Worm (Caenorhabditis elegans): Measurements from ENCODE around the gene neg-1.

Gene neg-1

DNA sequence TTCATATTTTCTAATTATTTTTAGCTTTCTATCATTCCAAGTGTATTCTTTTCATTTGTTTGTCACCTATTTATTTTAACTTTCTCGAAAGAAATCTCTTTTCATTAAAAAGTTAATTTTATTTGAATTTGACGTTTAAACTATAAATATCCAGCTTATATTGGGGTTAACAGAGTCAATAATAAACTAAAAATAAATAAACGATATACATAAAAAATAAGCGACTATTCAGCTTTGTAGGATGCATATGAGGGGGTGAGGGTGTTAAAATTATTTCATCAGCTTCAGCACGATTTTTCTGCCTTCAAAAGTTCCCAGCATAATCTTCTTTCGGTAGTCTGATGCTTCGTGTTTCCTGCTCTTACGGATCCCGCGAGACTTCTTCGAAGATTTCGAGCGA lies 1.0 kb downstream of the neg-1 start (continued):
- TF ChIP-seq repo-1 (tag; optimal IDR thresholded peaks at IDR 0.05) = no peak
- TF ChIP-seq snpc-1.3 (tag; optimal IDR thresholded peaks at IDR 0.05; ENCODE audit: insufficient read depth) = peak; percentile 51
- TF ChIP-seq ceh-79 (tag; optimal IDR thresholded peaks at IDR 0.05) = no peak
- TF ChIP-seq F49E8.2 (tag; optimal IDR thresholded peaks at IDR 0.05; ENCODE audit: insufficient read depth) = peak; percentile 23
- no peak for TF ChIP-seq tlf-1 (GFP tag; optimal IDR thresholded peaks at IDR 0.05)
- TF ChIP-seq ama-1 (optimal IDR thresholded peaks at IDR 0.05) = no peak
- TF ChIP-seq ama-1 (GFP tag; optimal IDR thresholded peaks at IDR 0.05) = peak; percentile 15 to 52
- TF ChIP-seq hrde-1 (tag; optimal IDR thresholded peaks at IDR 0.05; ENCODE audit: borderline replicate concordance) = peak; percentile 15
- TF ChIP-seq F23B12.7 (tag; optimal IDR thresholded peaks at IDR 0.05; ENCODE audit: insufficient read depth) = no peak
- 0 out of 2 replicates have a peak, but pooled peaks have one; percentile 28 for TF ChIP-seq D2030.7 (GFP tag; IDR thresholded peaks at IDR 0.05)
- TF ChIP-seq snpc-3.4 (tag; optimal IDR thresholded peaks at IDR 0.05) = peak; percentile 44
- TF ChIP-seq madf-10 (tag; optimal IDR thresholded peaks at IDR 0.05) = no peak
- no peak for TF ChIP-seq unc-62 (GFP tag; optimal IDR thresholded peaks at IDR 0.05)
- no peak for TF ChIP-seq F37B4.10 (GFP tag; IDR thresholded peaks at IDR 0.05)
- TF ChIP-seq madf-8 (GFP tag; conservative IDR thresholded peaks at IDR 0.05) = 0 out of 2 replicates have a peak, but pooled peaks have one; percentile 14
- peak; percentile 76; the same call in 1 of the 2 replicates for TF ChIP-seq Y79H2A.3 (GFP tag; conservative IDR thresholded peaks at IDR 0.05)
- no peak for TF ChIP-seq lin-54 (GFP tag; optimal IDR thresholded peaks at IDR 0.05)
- no peak for TF ChIP-seq rpc-1 (optimal IDR thresholded peaks at IDR 0.05)
- no peak for TF ChIP-seq rpc-1 (tag; optimal IDR thresholded peaks at IDR 0.05)

DNA sequence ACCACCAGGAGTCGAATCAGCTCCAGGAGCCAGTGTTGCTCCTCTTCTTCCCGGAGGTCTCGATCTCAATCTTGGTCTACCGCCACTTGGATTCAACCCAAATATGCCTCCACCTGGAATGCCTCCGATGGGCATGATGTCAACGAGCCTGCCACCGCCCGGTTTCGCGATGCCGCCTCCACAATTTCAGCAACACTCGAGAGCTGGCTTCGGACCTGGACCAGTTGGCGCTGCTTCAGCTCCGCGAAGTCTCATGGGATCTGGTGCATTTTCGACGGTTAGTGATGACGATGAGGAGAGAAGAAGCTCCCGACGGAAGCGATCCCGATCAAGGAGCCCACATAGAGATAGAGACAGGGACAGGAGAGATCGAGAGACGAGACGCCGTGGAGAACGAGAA lies 1.7 kb downstream of the neg-1 start:
- TF ChIP-seq hmg-20 (GFP tag; IDR thresholded peaks at IDR 0.05) (no peak), zfh-2 (GFP tag; conservative IDR thresholded peaks at IDR 0.05) (peak; percentile 85), him-1 (tag; optimal IDR thresholded peaks at IDR 0.05) (no peak), egrh-3 (GFP tag; IDR thresholded peaks at IDR 0.05) (peak; percentile 51; the same call in 1 of the 2 replicates)

DNA sequence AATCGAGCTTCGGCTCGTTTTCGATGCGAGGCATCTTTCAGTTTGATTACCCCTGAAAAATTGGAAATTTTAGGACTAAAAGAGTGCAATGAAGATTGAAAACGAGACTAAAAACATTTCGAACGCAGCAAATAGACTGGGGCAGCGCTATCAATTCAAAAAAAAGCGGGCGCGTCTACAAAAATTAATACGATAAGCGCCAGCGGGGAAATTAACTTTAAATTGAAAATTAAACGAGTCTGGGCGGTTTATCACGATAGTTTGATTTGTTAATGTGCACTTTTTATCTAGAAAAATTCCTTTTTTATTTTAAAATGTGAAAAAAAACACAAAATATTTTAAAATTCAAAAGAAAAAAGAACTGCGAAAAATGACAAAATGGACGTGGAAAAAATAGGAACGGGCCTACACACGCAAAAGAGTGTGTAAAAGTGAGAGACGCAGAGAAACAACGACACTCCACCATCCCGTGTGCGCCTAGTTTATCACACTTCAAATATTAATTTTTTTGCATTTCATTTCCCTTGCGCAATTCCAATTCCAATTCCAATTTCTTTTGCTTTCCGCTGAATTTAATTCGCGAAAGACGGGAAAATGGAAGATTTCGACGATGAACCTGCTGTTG lies 3.3 kb downstream of the neg-1 start, which contains the start of the genes gmpr-1 and fipp-1:
TSS of gene gmpr-1 (minus strand) at position 75 of the 625 bp plus-strand sequence.
TSS of gene fipp-1 (plus strand) at position 499 of the 625 bp plus-strand sequence.
- TF ChIP-seq lin-35 (GFP tag; optimal IDR thresholded peaks at IDR 0.05) (peak in 1 of 3 experiments; percentile 55), gei-17 (GFP tag; optimal IDR thresholded peaks at IDR 0.05) (no peak), lin-54 (GFP tag; optimal IDR thresholded peaks at IDR 0.05) (peak; percentile 32), madf-6 (GFP tag; IDR thresholded peaks at IDR 0.05) (peak; percentile 89), ceh-91 (GFP tag; IDR thresholded peaks at IDR 0.05) (peak; percentile 60; the same call in 1 of the 2 replicates), efl-1 (GFP tag; optimal IDR thresholded peaks at IDR 0.05) (peak; percentile 85), cebp-1 (GFP tag; IDR thresholded peaks at IDR 0.05) (no peak), cebp-1 (tag; optimal IDR thresholded peaks at IDR 0.05) (peak; percentile 16), mcd-1 (GFP tag; IDR thresholded peaks at IDR 0.05) (peak; percentile 53; the same call in 1 of the 2 replicates), dox-1 (GFP tag; IDR thresholded peaks at IDR 0.05) (0 out of 2 replicates have a peak, but pooled peaks have one; percentile 42), nhr-90 (tag; optimal IDR thresholded peaks at IDR 0.05) (no peak), athp-1 (tag; optimal IDR thresholded peaks at IDR 0.05) (peak; percentile 10), ceh-79 (tag; optimal IDR thresholded peaks at IDR 0.05) (no peak), nhr-80 (tag; optimal IDR thresholded peaks at IDR 0.05) (peak; percentile 47), ztf-18 (tag; optimal IDR thresholded peaks at IDR 0.05) (no peak), F33H1.4 (GFP tag; IDR thresholded peaks at IDR 0.05) (peak; percentile 46), lsl-1 (GFP tag; optimal IDR thresholded peaks at IDR 0.05) (peak; percentile 63), xnd-1 (tag; optimal IDR thresholded peaks at IDR 0.05) (peak; percentile 74), D2030.7 (GFP tag; IDR thresholded peaks at IDR 0.05) (peak; percentile 58; the same call in 1 of the 2 replicates), madf-8 (GFP tag; conservative IDR thresholded peaks at IDR 0.05) (peak; percentile 85), snpc-3.4 (tag; optimal IDR thresholded peaks at IDR 0.05) (peak; percentile 17), sptf-2 (GFP tag; optimal IDR thresholded peaks at IDR 0.05) (no peak), nhr-179 (tag; optimal IDR thresholded peaks at IDR 0.05) (no peak), hmg-1.2 (GFP tag; IDR thresholded peaks at IDR 0.05) (peak; percentile 99), F23B12.7 (tag; optimal IDR thresholded peaks at IDR 0.05; ENCODE audit: insufficient read depth) (peak; percentile 10), dpl-1 (GFP tag; optimal IDR thresholded peaks at IDR 0.05) (peak; percentile 58), tlf-1 (GFP tag; optimal IDR thresholded peaks at IDR 0.05) (peak; percentile 36), attf-3 (GFP tag; conservative IDR thresholded peaks at IDR 0.05) (peak; percentile 97)

All from whole organism, young adult.